Fruit fly (Drosophila melanogaster): Measurements from ENCODE around the gene NAAT1.
A peak's percentile ranks its signal among the peaks of the same experiment; 100 is the strongest.

NAAT1 gene

DNA sequence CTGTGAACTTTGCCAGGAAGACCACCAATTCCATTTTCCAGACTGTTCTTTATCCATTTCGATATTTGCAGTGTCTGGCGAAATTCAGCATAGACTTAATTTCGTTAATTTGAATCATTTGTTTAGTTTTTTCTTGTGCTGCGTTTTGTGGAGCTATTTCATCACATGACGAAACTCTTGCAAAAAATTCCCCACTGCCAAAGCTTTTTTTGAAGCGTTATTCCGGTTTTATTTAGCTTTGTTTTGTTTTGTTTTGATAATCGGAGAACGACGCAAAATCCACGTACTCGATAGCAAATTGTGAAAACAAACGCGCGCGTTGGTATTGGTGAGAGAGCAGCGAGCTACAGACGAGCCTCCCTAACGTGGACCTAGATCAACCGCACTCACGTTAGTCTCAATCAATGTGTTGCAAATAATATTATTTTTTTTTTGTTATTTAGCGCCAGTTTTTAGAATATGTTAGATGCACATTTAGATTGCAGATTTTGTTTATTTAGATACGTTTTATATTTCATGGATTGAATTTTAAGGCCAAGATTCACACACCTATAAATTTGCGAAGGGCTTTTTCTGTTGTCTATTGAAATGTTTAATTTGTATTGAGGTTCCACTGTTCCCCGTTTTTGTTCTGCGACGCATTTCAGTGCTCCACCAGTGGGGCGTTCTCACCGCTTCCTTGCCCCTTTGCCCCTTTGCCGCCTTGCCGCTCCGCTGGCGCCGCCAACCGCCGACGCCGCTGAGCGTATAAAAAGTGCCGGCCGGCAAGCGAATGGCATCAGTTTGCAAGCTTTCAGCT is 19.3 kb upstream of the NAAT1 start (continued):
- TF ChIP-seq Tbp (GFP tag; optimal IDR thresholded peaks at IDR 0.05) (no peak), ttk (GFP tag; IDR thresholded peaks at IDR 0.05) (peak; percentile 66), D19B (GFP tag; optimal IDR thresholded peaks at IDR 0.05) (peak; percentile 71), dimm (GFP tag; IDR thresholded peaks at IDR 0.05) (0 out of 2 replicates have a peak, but pooled peaks have one; percentile 36), CG13287 (GFP tag; IDR thresholded peaks at IDR 0.05; ENCODE audit: partially characterized antibody) (no peak), wek (GFP tag; optimal IDR thresholded peaks at IDR 0.05) (no peak), dan (GFP tag; IDR thresholded peaks at IDR 0.05) (no peak), CG4360 (GFP tag; IDR thresholded peaks at IDR 0.05) (no peak), sima (GFP tag; optimal IDR thresholded peaks at IDR 0.05) (no peak), CG33213 (GFP tag; optimal IDR thresholded peaks at IDR 0.05) (peak; percentile 39), ATbp (GFP tag; optimal IDR thresholded peaks at IDR 0.05) (peak; percentile 52), dmrt11E (tag; optimal IDR thresholded peaks at IDR 0.05) (no peak), sna (GFP tag; IDR thresholded peaks at IDR 0.05; ENCODE audit: partially characterized antibody) (no peak), Ptx1 (GFP tag; IDR thresholded peaks at IDR 0.05) (peak; percentile 92), CG12104 (GFP tag; optimal IDR thresholded peaks at IDR 0.05) (peak; percentile 65), vvl (GFP tag; IDR thresholded peaks at IDR 0.05) (peak; percentile 76), dmrt99B (tag; optimal IDR thresholded peaks at IDR 0.05) (peak; percentile 82), tin (GFP tag; optimal IDR thresholded peaks at IDR 0.05) (peak; percentile 54), CG4282 (GFP tag; optimal IDR thresholded peaks at IDR 0.05) (no peak), HLH3B (GFP tag; IDR thresholded peaks at IDR 0.05) (peak; percentile 79), CG3281 (GFP tag; optimal IDR thresholded peaks at IDR 0.05) (peak; percentile 89), CG13624 (GFP tag; optimal IDR thresholded peaks at IDR 0.05) (peak; percentile 91), CG7271 (tag; optimal IDR thresholded peaks at IDR 0.05) (no peak), GATAe (GFP tag; conservative IDR thresholded peaks at IDR 0.05) (peak; percentile 57; the same call in 1 of the 2 replicates), CG9609 (GFP tag; optimal IDR thresholded peaks at IDR 0.05) (peak; percentile 62), NC2α (GFP tag; optimal IDR thresholded peaks at IDR 0.05) (no peak), NC2β (GFP tag; optimal IDR thresholded peaks at IDR 0.05) (peak; percentile 29), CG10274 (GFP tag; optimal IDR thresholded peaks at IDR 0.05) (peak; percentile 61), CG10462 (GFP tag; optimal IDR thresholded peaks at IDR 0.05) (peak; percentile 56), dati (GFP tag; IDR thresholded peaks at IDR 0.05) (no peak), CG11696 (GFP tag; IDR thresholded peaks at IDR 0.05) (peak; percentile 45; the same call in 1 of the 2 replicates), Lhr (GFP tag; optimal IDR thresholded peaks at IDR 0.05) (no peak), CG12391 (tag; optimal IDR thresholded peaks at IDR 0.05) (peak; percentile 73), Med (GFP tag) (peak; percentile 91), br (optimal IDR thresholded peaks at IDR 0.05) (no peak), pita (GFP tag; optimal IDR thresholded peaks at IDR 0.05) (no peak), CG2678 (tag; optimal IDR thresholded peaks at IDR 0.05) (peak; percentile 91), Fer2 (tag; optimal IDR thresholded peaks at IDR 0.05) (peak; percentile 78), Rfx (GFP tag; IDR thresholded peaks at IDR 0.05) (peak; percentile 92), CG13424 (tag; optimal IDR thresholded peaks at IDR 0.05) (peak; percentile 87), HmgD (GFP tag; optimal IDR thresholded peaks at IDR 0.05) (no peak), Camta (GFP tag; optimal IDR thresholded peaks at IDR 0.05) (peak; percentile 44), jing (GFP tag; optimal IDR thresholded peaks at IDR 0.05) (peak; percentile 30), CG13894 (tag; optimal IDR thresholded peaks at IDR 0.05) (peak; percentile 78), ssp (GFP tag; IDR thresholded peaks at IDR 0.05) (peak; percentile 72), bowl (GFP tag; IDR thresholded peaks at IDR 0.05) (peak; percentile 33; the same call in 1 of the 2 replicates), Doc2 (GFP tag; IDR thresholded peaks at IDR 0.05) (no peak), Dref (GFP tag; IDR thresholded peaks at IDR 0.05) (no peak), unpg (GFP tag; optimal IDR thresholded peaks at IDR 0.05) (peak; percentile 75), H15 (GFP tag; IDR thresholded peaks at IDR 0.05) (peak; percentile 65; the same call in 1 of the 3 replicates)

Measured in whole organism, embryonic.